Fruit fly (Drosophila melanogaster) whole organism, embryonic: ENCODE data around the gene CG2961.

Experiments
- Ada2b ChIP-seq: fragments of 200-800 bp; sonication (Bioruptor generic); IDR thresholded peaks from 2 replicates; pipeline ENCODE4 v1.3.6; 2022; ENCODE audit warnings: missing biosample characterization, missing genetic modification characterization
- Adf1 ChIP-seq: fragments of 200-800 bp; sonication (Bioruptor generic); IDR thresholded peaks from 2 replicates; pipeline ENCODE4 v1.3.6; 2022; ENCODE audit warnings: missing biosample characterization, missing genetic modification characterization
- Asciz ChIP-seq: fragments of 200-800 bp; sonication (Bioruptor generic); optimal IDR thresholded peaks from 2 replicates; lab custom pipeline; 2017; ENCODE audit warnings: missing biosample characterization, mild to moderate bottlenecking, missing genetic modification characterization, missing genetic modification reagents
- Bgb ChIP-seq: fragments of 200-800 bp; sonication (Bioruptor generic); IDR thresholded peaks from 2 replicates; pipeline ENCODE4 v1.3.6; 2022; ENCODE audit warnings: missing biosample characterization, missing genetic modification characterization; ENCODE audit not compliant: partially characterized antibody
- CG10267 ChIP-seq: fragments of 200-800 bp; sonication (Bioruptor generic); optimal IDR thresholded peaks from 2 replicates; lab custom pipeline; 2018; ENCODE audit warnings: missing biosample characterization, mild to moderate bottlenecking, missing genetic modification characterization, moderate library complexity
- CG10462 ChIP-seq: fragments of 200-800 bp; sonication (Bioruptor generic); optimal IDR thresholded peaks from 2 replicates; lab custom pipeline; 2016; ENCODE audit warnings: missing biosample characterization, missing genetic modification characterization
- CG11093 ChIP-seq: fragments of 200-800 bp; sonication (Bioruptor generic); IDR thresholded peaks from 3 replicates; pipeline ENCODE4 v1.3.6; 2022; ENCODE audit warnings: missing biosample characterization, missing genetic modification characterization
- CG1603 ChIP-seq: fragments of 200-800 bp; sonication (Bioruptor generic); optimal IDR thresholded peaks from 2 replicates; lab custom pipeline; 2019; ENCODE audit warnings: missing biosample characterization, mild to moderate bottlenecking, missing genetic modification characterization, moderate library complexity
- CG17186 ChIP-seq: fragments of 200-800 bp; sonication (Bioruptor generic); optimal IDR thresholded peaks from 3 replicates; lab custom pipeline; 2017; ENCODE audit warnings: missing biosample characterization, missing genetic modification reagents, missing genetic modification characterization
- CG1792 ChIP-seq: fragments of 200-800 bp; sonication (Bioruptor generic); optimal IDR thresholded peaks from 2 replicates; lab custom pipeline; 2016; ENCODE audit warnings: missing biosample characterization, missing genetic modification characterization
- CG2116 ChIP-seq: fragments of 200-800 bp; sonication (Bioruptor generic); optimal IDR thresholded peaks from 3 replicates; lab custom pipeline; 2018; ENCODE audit warnings: missing biosample characterization, mild to moderate bottlenecking, missing genetic modification characterization
- CG2129 ChIP-seq: fragments of 200-800 bp; sonication (Bioruptor generic); IDR thresholded peaks from 2 replicates; pipeline ENCODE4 v1.3.6; 2022; ENCODE audit warnings: missing biosample characterization, missing genetic modification characterization; ENCODE audit not compliant: partially characterized antibody
- CG2712 ChIP-seq: fragments of 200-800 bp; optimal IDR thresholded peaks from 3 replicates; lab custom pipeline; 2019; ENCODE audit warnings: missing biosample characterization, mild to moderate bottlenecking, missing genetic modification characterization, moderate library complexity
- CG33213 ChIP-seq: fragments of 200-800 bp; sonication (Bioruptor generic); optimal IDR thresholded peaks from 3 replicates; lab custom pipeline; 2016; ENCODE audit warnings: missing biosample characterization, missing genetic modification characterization
- CG34422 ChIP-seq: fragments of 200-800 bp; sonication (Bioruptor generic); IDR thresholded peaks from 3 replicates; pipeline ENCODE4 v1.3.6; 2022; ENCODE audit warnings: missing biosample characterization, missing genetic modification characterization
- CG3838 ChIP-seq: fragments of 200-800 bp; sonication (Bioruptor generic); optimal IDR thresholded peaks from 3 replicates; lab custom pipeline; 2016; ENCODE audit warnings: missing biosample characterization, missing genetic modification characterization
- CG4424 ChIP-seq: fragments of 200-800 bp; sonication (Bioruptor generic); optimal IDR thresholded peaks from 3 replicates; lab custom pipeline; 2016; ENCODE audit warnings: missing biosample characterization, missing genetic modification characterization
- CG4730 ChIP-seq: fragments of 200-800 bp; sonication (Bioruptor generic); IDR thresholded peaks from 2 replicates; pipeline ENCODE4 v1.3.6; 2022; ENCODE audit warnings: missing biosample characterization, missing genetic modification characterization
- CG7357 ChIP-seq: fragments of 200-800 bp; sonication (Bioruptor generic); IDR thresholded peaks from 3 replicates; pipeline ENCODE4 v1.3.6; 2022; ENCODE audit warnings: missing biosample characterization, missing genetic modification characterization
- CG9215 ChIP-seq: fragments of 200-800 bp; sonication (Bioruptor generic); IDR thresholded peaks from 2 replicates; pipeline ENCODE4 v1.3.6; 2022; ENCODE audit warnings: missing biosample characterization, missing genetic modification characterization
- Dad ChIP-seq: fragments of 200-800 bp; sonication (Bioruptor generic); optimal IDR thresholded peaks from 3 replicates; lab custom pipeline; 2016; ENCODE audit warnings: missing biosample characterization, missing genetic modification characterization
- Gsc ChIP-seq: fragments of 200-800 bp; sonication (Bioruptor generic); IDR thresholded peaks from 2 replicates; pipeline ENCODE4 v1.3.6; 2022; ENCODE audit warnings: missing biosample characterization, missing genetic modification characterization
- Hey ChIP-seq: fragments of 200-800 bp; sonication (Bioruptor generic); optimal IDR thresholded peaks from 3 replicates; lab custom pipeline; 2018; ENCODE audit warnings: missing biosample characterization, mild to moderate bottlenecking, missing genetic modification characterization
- Nf-YA ChIP-seq: fragments of 200-800 bp; sonication (Bioruptor generic); IDR thresholded peaks from 2 replicates; pipeline ENCODE4 v1.3.6; 2022; ENCODE audit warnings: missing biosample characterization, missing genetic modification characterization
- Nf-YC ChIP-seq: fragments of 200-800 bp; optimal IDR thresholded peaks from 3 replicates; lab custom pipeline; 2019; ENCODE audit warnings: missing biosample characterization, mild to moderate bottlenecking, missing genetic modification characterization, moderate library complexity
- Poxn ChIP-seq: fragments of 200-800 bp; sonication (Bioruptor generic); IDR thresholded peaks from 2 replicates; pipeline ENCODE4 v1.3.6; 2022; ENCODE audit warnings: missing biosample characterization, missing genetic modification characterization
- Rx ChIP-seq: fragments of 200-800 bp; sonication (Bioruptor generic); IDR thresholded peaks from 2 replicates; pipeline ENCODE4 v1.3.6; 2022; ENCODE audit warnings: missing biosample characterization, missing genetic modification characterization
- Tbp ChIP-seq: fragments of >200 bp; optimal IDR thresholded peaks from 2 replicates; lab custom pipeline; 2018; ENCODE audit warnings: missing biosample characterization, missing genetic modification characterization
- Xrp1 ChIP-seq: fragments of 200-800 bp; sonication (Bioruptor generic); IDR thresholded peaks from 2 replicates; pipeline ENCODE4 v1.3.6; 2022; ENCODE audit warnings: missing biosample characterization, missing genetic modification characterization
- ato ChIP-seq: fragments of 200-800 bp; sonication (Bioruptor generic); IDR thresholded peaks from 2 replicates; pipeline ENCODE4 v1.3.6; 2022; ENCODE audit warnings: missing biosample characterization, missing genetic modification characterization; ENCODE audit not compliant: partially characterized antibody
- chn ChIP-seq: fragments of 200-800 bp; sonication (Bioruptor generic); optimal IDR thresholded peaks from 2 replicates; lab custom pipeline; 2016; ENCODE audit warnings: missing biosample characterization, missing genetic modification characterization
- croc ChIP-seq: fragments of 200-800 bp; sonication (Bioruptor generic); conservative IDR thresholded peaks from 3 replicates; pipeline ENCODE4 v1.3.6; 2022; ENCODE audit warnings: missing biosample characterization, missing genetic modification characterization
- crol ChIP-seq: fragments of 200-800 bp; sonication (Bioruptor generic); IDR thresholded peaks from 2 replicates; pipeline ENCODE4 v1.3.6; 2022; ENCODE audit warnings: missing biosample characterization, missing genetic modification characterization
- dysf ChIP-seq: fragments of 200-800 bp; sonication (Bioruptor generic); IDR thresholded peaks from 3 replicates; pipeline ENCODE4 v1.3.6; 2022; ENCODE audit warnings: missing biosample characterization, missing genetic modification characterization
- gce ChIP-seq: fragments of 200-800 bp; sonication (Bioruptor generic); IDR thresholded peaks from 3 replicates; pipeline ENCODE4 v1.3.6; 2022; ENCODE audit warnings: missing biosample characterization, missing genetic modification characterization
- gem ChIP-seq: fragments of 200-800 bp; sonication (Bioruptor generic); optimal IDR thresholded peaks from 2 replicates; lab custom pipeline; 2019; ENCODE audit warnings: missing biosample characterization, mild to moderate bottlenecking, missing genetic modification characterization, moderate library complexity
- inv ChIP-seq: fragments of 200-800 bp; sonication (Bioruptor generic); IDR thresholded peaks from 2 replicates; pipeline ENCODE4 v1.3.6; 2022; ENCODE audit warnings: missing biosample characterization, missing genetic modification characterization; ENCODE audit not compliant: partially characterized antibody
- lov ChIP-seq, 2 experiments: fragments of 200-800 bp in 1 of 2; fragments of >200 bp in 1 of 2; sonication (Bioruptor generic) in 1 of 2; IDR thresholded peaks in 1 of 2; optimal IDR thresholded peaks in 1 of 2; 2 replicates in 1 of 2; 3 replicates in 1 of 2; pipeline versions ENCODE4 v1.3.6 to Lab custom; 2017 to 2022; ENCODE audit warnings: missing biosample characterization in 1 of 2, missing genetic modification characterization in 1 of 2
- luna ChIP-seq: fragments of 200-800 bp; sonication (Bioruptor generic); optimal IDR thresholded peaks from 2 replicates; lab custom pipeline; 2016; ENCODE audit warnings: missing biosample characterization, missing genetic modification characterization
- mirr ChIP-seq: fragments of 200-800 bp; sonication (Bioruptor generic); optimal IDR thresholded peaks from 3 replicates; lab custom pipeline; 2018; ENCODE audit warnings: missing biosample characterization, mild to moderate bottlenecking, missing genetic modification characterization
- oc ChIP-seq: fragments of 200-800 bp; sonication (Bioruptor generic); optimal IDR thresholded peaks from 2 replicates; lab custom pipeline; 2018; ENCODE audit warnings: missing biosample characterization, mild to moderate bottlenecking, missing genetic modification characterization, moderate library complexity
- pzg ChIP-seq: fragments of 200-800 bp; sonication (Bioruptor generic); optimal IDR thresholded peaks from 3 replicates; lab custom pipeline; 2018; ENCODE audit warnings: missing biosample characterization, mild to moderate bottlenecking, missing genetic modification characterization, moderate library complexity
- ro ChIP-seq: fragments of 200-800 bp; sonication (Bioruptor generic); IDR thresholded peaks from 2 replicates; pipeline ENCODE4 v1.3.6; 2022; ENCODE audit warnings: missing biosample characterization, missing genetic modification characterization
- salm ChIP-seq: fragments of 200-800 bp; sonication (Bioruptor generic); optimal IDR thresholded peaks from 2 replicates; lab custom pipeline; 2018; ENCODE audit warnings: missing biosample characterization, mild to moderate bottlenecking, missing genetic modification characterization
- sd ChIP-seq: fragments of 200-800 bp; sonication (Bioruptor generic); optimal IDR thresholded peaks from 3 replicates; lab custom pipeline; 2018; ENCODE audit warnings: missing biosample characterization, mild to moderate bottlenecking, missing genetic modification characterization, moderate library complexity
- shn ChIP-seq: fragments of 200-800 bp; sonication (Bioruptor generic); optimal IDR thresholded peaks from 3 replicates; lab custom pipeline; 2016; ENCODE audit warnings: missing biosample characterization, missing genetic modification characterization
- slou ChIP-seq: fragments of 200-800 bp; sonication (Bioruptor generic); optimal IDR thresholded peaks from 3 replicates; lab custom pipeline; 2016; ENCODE audit warnings: missing biosample characterization, missing genetic modification characterization
- tio ChIP-seq: fragments of 200-800 bp; sonication (Bioruptor generic); optimal IDR thresholded peaks from 2 replicates; lab custom pipeline; 2017; ENCODE audit warnings: missing biosample characterization, missing genetic modification characterization, inconsistent platforms
- vfl ChIP-seq: fragments of 200-800 bp; sonication (Bioruptor generic); optimal IDR thresholded peaks from 2 replicates; lab custom pipeline; 2016; ENCODE audit warnings: missing biosample characterization, missing genetic modification characterization
- vnd ChIP-seq: fragments of 200-800 bp; sonication (Bioruptor generic); IDR thresholded peaks from 3 replicates; pipeline ENCODE4 v1.3.6; 2022; ENCODE audit warnings: missing biosample characterization, missing genetic modification characterization; ENCODE audit not compliant: partially characterized antibody
- yki ChIP-seq: fragments of >200 bp; optimal IDR thresholded peaks from 3 replicates; lab custom pipeline; 2018

CG2961 gene

DNA sequence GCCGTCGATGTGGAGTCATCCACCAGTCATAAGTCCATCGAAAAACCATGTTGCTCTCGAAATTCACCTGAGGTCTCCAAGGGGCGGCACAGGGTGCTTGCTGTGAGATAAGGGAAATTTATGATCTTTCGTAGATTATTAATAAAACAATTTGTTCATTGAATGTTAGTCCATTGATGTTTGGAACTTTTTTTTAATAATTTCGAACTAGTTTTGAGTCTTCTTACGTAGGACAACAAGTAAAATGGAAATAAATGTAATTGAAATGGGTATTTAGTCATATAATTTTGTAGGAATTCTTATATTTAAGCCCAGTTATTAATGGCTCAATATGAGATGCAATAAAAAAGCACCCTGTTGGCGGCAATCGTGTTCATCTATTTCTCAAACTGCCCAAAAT, 383 bp downstream of the CG2961 start (continued):
- TF ChIP-seq Asciz (GFP tag; lab: Kevin White, UChicago), result no peak
- 0 out of 2 replicates have a peak, but pooled peaks have one; percentile 10 for TF ChIP-seq Adf1 (GFP tag; lab: Robert Waterston, UW)
- TF ChIP-seq CG3838, result peak; percentile 41
- no peak for TF ChIP-seq Dad
- TF ChIP-seq CG10267 (tag; lab: Kevin White, UChicago), result peak; percentile 58
- TF ChIP-seq croc (GFP tag; lab: Robert Waterston, UW), result peak; percentile 38; the same call in 2 of the 3 replicates
- no peak for TF ChIP-seq Poxn
- TF ChIP-seq vnd (GFP tag; lab: Robert Waterston, UW), result no peak
- peak; percentile 82 for TF ChIP-seq CG2712 (tag; lab: Kevin White, UChicago)
- no peak for TF ChIP-seq CG1792 (GFP tag; lab: Kevin White, UChicago)
- TF ChIP-seq ato (GFP tag; lab: Robert Waterston, UW), result no peak
- TF ChIP-seq yki, result no peak
- peak; percentile 74 for TF ChIP-seq tio (GFP tag; lab: Kevin White, UChicago)
- peak; percentile 77 for TF ChIP-seq dysf (GFP tag; lab: Robert Waterston, UW)
- no peak for TF ChIP-seq pzg (GFP tag; lab: Kevin White, UChicago)
- TF ChIP-seq crol (GFP tag; lab: Robert Waterston, UW), result no peak
- no peak for TF ChIP-seq CG1603 (tag; lab: Kevin White, UChicago)
- TF ChIP-seq CG9215, result peak; percentile 32; the same call in 1 of the 2 replicates
- peak; percentile 34; the same call in 1 of the 2 replicates for TF ChIP-seq Ada2b
- TF ChIP-seq Tbp, result no peak
- 0 out of 3 replicates have a peak, but pooled peaks have one; percentile 34 for TF ChIP-seq CG11093 (GFP tag; lab: Robert Waterston, UW)
- peak; percentile 91 for TF ChIP-seq salm (tag; lab: Kevin White, UChicago)
- 0 out of 3 replicates have a peak, but pooled peaks have one; percentile 30 for TF ChIP-seq CG34422 (GFP tag; lab: Robert Waterston, UW)
- no peak for TF ChIP-seq lov (optimal IDR thresholded peaks at IDR 0.05; lab: Kevin White, UChicago)
- TF ChIP-seq lov (GFP tag; IDR thresholded peaks at IDR 0.05; lab: Robert Waterston, UW), result no peak
- TF ChIP-seq Rx, result no peak
- TF ChIP-seq oc, result peak; percentile 70
- no peak for TF ChIP-seq ro
- TF ChIP-seq Bgb (GFP tag; lab: Robert Waterston, UW), result no peak
- TF ChIP-seq CG4730 (GFP tag; lab: Robert Waterston, UW), result no peak
- TF ChIP-seq CG7357 (GFP tag; lab: Robert Waterston, UW), result 0 out of 3 replicates have a peak, but pooled peaks have one; percentile 40
- peak; percentile 93 for TF ChIP-seq gem
- peak; percentile 62 for TF ChIP-seq sd (tag; lab: Kevin White, UChicago)
- peak; percentile 28 for TF ChIP-seq vfl (GFP tag; lab: Kevin White, UChicago)
- peak; percentile 65 for TF ChIP-seq shn
- no peak for TF ChIP-seq CG2129 (GFP tag; lab: Robert Waterston, UW)
- no peak for TF ChIP-seq CG17186 (GFP tag; lab: Kevin White, UChicago)
- peak; percentile 26 for TF ChIP-seq CG10462 (GFP tag; lab: Kevin White, UChicago)
- no peak for TF ChIP-seq inv (GFP tag; lab: Robert Waterston, UW)
- TF ChIP-seq gce (GFP tag; lab: Robert Waterston, UW), result no peak
- TF ChIP-seq CG33213 (GFP tag; lab: Kevin White, UChicago), result no peak
- no peak for TF ChIP-seq Hey (tag; lab: Kevin White, UChicago)
- TF ChIP-seq Xrp1 (GFP tag; lab: Robert Waterston, UW), result peak; percentile 69
- TF ChIP-seq mirr, result no peak
- peak; percentile 56 for TF ChIP-seq chn
- no peak for TF ChIP-seq luna
- no peak for TF ChIP-seq Gsc (GFP tag; lab: Robert Waterston, UW)
- peak; percentile 43 for TF ChIP-seq CG2116 (GFP tag; lab: Kevin White, UChicago)
- TF ChIP-seq Nf-YC (tag; lab: Kevin White, UChicago), result peak; percentile 67
- peak; percentile 32 for TF ChIP-seq slou (GFP tag; lab: Kevin White, UChicago)
- no peak for TF ChIP-seq Nf-YA (GFP tag; lab: Robert Waterston, UW)
- peak; percentile 69 for TF ChIP-seq CG4424 (GFP tag; lab: Kevin White, UChicago)
